Fruit fly (Drosophila melanogaster): ENCODE measurements around the gene CG14852.

Gene CG14852

DNA sequence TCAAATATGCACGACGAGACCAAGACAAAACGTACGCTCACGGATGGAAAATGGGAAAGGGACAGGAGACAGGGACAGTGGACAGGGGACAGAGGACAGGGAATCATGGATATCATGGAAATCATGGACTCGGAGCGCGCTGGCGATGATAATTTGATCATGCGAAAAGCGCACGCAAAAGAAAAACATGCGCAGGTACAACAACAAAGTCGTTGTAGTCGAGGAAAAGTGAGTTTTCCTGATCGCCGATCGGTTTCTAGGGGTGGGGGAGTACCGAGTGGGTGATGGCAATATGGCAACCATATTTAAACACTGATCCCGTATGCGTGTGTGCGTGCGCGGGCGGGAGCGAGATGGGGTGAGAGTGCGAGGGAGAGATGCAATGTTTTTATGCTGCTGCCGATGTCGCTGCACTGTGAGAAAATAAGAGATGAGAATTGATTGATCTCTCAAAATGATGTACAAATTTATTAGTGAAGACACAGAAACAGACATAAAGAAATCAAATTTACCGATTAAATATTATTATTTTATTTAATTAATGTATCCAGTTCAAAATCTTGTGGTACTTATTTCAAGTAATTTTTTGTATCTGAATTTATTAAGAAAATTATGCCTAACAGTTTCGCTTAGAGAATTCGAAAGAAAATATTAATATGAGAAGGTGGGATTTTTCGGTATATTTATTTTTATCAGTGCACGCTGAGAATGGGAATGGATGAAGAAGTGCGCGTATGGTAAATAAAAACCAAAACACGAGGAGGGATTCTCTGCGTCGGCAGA is 25.2 kb downstream of the CG14852 start (continued):
- TF ChIP-seq btn (GFP tag; optimal IDR thresholded peaks at IDR 0.05) = no peak
- peak in 1 of 2 experiments; percentile 27 for TF ChIP-seq crp (GFP tag; optimal IDR thresholded peaks at IDR 0.05)
- TF ChIP-seq ftz-f1 (GFP tag; optimal IDR thresholded peaks at IDR 0.05) = no peak
- TF ChIP-seq CG12155 (GFP tag; optimal IDR thresholded peaks at IDR 0.05) = peak; percentile 64
- TF ChIP-seq bigmax (GFP tag; optimal IDR thresholded peaks at IDR 0.05) = no peak
- peak in 1 of 2 experiments; percentile 9 for TF ChIP-seq insv (GFP tag; optimal IDR thresholded peaks at IDR 0.05)
- peak; percentile 86 for TF ChIP-seq ac (GFP tag; optimal IDR thresholded peaks at IDR 0.05)
- TF ChIP-seq CG7556 (GFP tag; optimal IDR thresholded peaks at IDR 0.05) = peak; percentile 94
- no peak for TF ChIP-seq BEAF-32 (GFP tag; optimal IDR thresholded peaks at IDR 0.05)
- no peak for TF ChIP-seq Myb (GFP tag; optimal IDR thresholded peaks at IDR 0.05)
- TF ChIP-seq NFAT (GFP tag; IDR thresholded peaks at IDR 0.05) = no peak
- TF ChIP-seq Atf6 (GFP tag; IDR thresholded peaks at IDR 0.05) = peak; percentile 46; the same call in 1 of the 2 replicates
- TF ChIP-seq HmgZ (tag; optimal IDR thresholded peaks at IDR 0.05) = peak; percentile 1
- TF ChIP-seq dan (GFP tag; IDR thresholded peaks at IDR 0.05) = peak; percentile 73
- TF ChIP-seq eyg (GFP tag; optimal IDR thresholded peaks at IDR 0.05) = no peak
- no peak for TF ChIP-seq hbn (GFP tag; IDR thresholded peaks at IDR 0.05; ENCODE audit: partially characterized antibody)
- peak; percentile 61 for TF ChIP-seq sens-2 (GFP tag; IDR thresholded peaks at IDR 0.05)
- TF ChIP-seq Tbp (GFP tag; optimal IDR thresholded peaks at IDR 0.05) = no peak
- TF ChIP-seq phol (tag; optimal IDR thresholded peaks at IDR 0.05) = peak; percentile 93
- peak; percentile 88 for TF ChIP-seq Asciz (GFP tag; optimal IDR thresholded peaks at IDR 0.05)
- TF ChIP-seq onecut (GFP tag; IDR thresholded peaks at IDR 0.05) = peak; percentile 65
- peak; percentile 93 for TF ChIP-seq D19A (tag; optimal IDR thresholded peaks at IDR 0.05)
- TF ChIP-seq CG11456 (GFP tag; IDR thresholded peaks at IDR 0.05) = 0 out of 3 replicates have a peak, but pooled peaks have one; percentile 49
- TF ChIP-seq CG13894 (tag; optimal IDR thresholded peaks at IDR 0.05) = no peak
- no peak for TF ChIP-seq Dbx (GFP tag; IDR thresholded peaks at IDR 0.05)
- TF ChIP-seq CG10321 (GFP tag; IDR thresholded peaks at IDR 0.05) = no peak
- peak; percentile 93 for TF ChIP-seq sens (GFP tag)
- peak; percentile 87 for TF ChIP-seq croc (GFP tag; conservative IDR thresholded peaks at IDR 0.05)
- peak; percentile 72; the same call in 1 of the 2 replicates for TF ChIP-seq HLH3B (GFP tag; IDR thresholded peaks at IDR 0.05)
- TF ChIP-seq CG13624 (GFP tag; optimal IDR thresholded peaks at IDR 0.05) = no peak
- TF ChIP-seq CG13775 (GFP tag; optimal IDR thresholded peaks at IDR 0.05) = peak; percentile 93
- TF ChIP-seq inv (GFP tag; IDR thresholded peaks at IDR 0.05; ENCODE audit: partially characterized antibody) = no peak
- 0 out of 3 replicates have a peak, but pooled peaks have one; percentile 45 for TF ChIP-seq CG3726 (GFP tag; IDR thresholded peaks at IDR 0.05)
- TF ChIP-seq sob (GFP tag; IDR thresholded peaks at IDR 0.05) = no peak
- no peak for TF ChIP-seq Sin3A (optimal IDR thresholded peaks at IDR 0.05)
- peak; percentile 77 for TF ChIP-seq CG8290 (GFP tag; optimal IDR thresholded peaks at IDR 0.05)
- TF ChIP-seq CG8290 (tag; optimal IDR thresholded peaks at IDR 0.05) = peak in 1 of 2 experiments; percentile 77
- TF ChIP-seq CG3065 (GFP tag; optimal IDR thresholded peaks at IDR 0.05) = no peak
- peak; percentile 88 for TF ChIP-seq CG10209 (GFP tag; optimal IDR thresholded peaks at IDR 0.05)
- TF ChIP-seq CG12299 (tag; optimal IDR thresholded peaks at IDR 0.05) = peak; percentile 55
- peak; percentile 81 for TF ChIP-seq CG18764 (GFP tag; optimal IDR thresholded peaks at IDR 0.05)
- TF ChIP-seq al (GFP tag; IDR thresholded peaks at IDR 0.05) = no peak
- TF ChIP-seq E2f1 (GFP tag; IDR thresholded peaks at IDR 0.05) = peak; percentile 56
- TF ChIP-seq tgo (GFP tag; IDR thresholded peaks at IDR 0.05) = peak; percentile 71
- TF ChIP-seq CG11093 (GFP tag; IDR thresholded peaks at IDR 0.05) = peak; percentile 67; the same call in 2 of the 3 replicates
- TF ChIP-seq Oli (tag; optimal IDR thresholded peaks at IDR 0.05) = peak; percentile 90
- peak; percentile 77 for TF ChIP-seq CG8359 (GFP tag; optimal IDR thresholded peaks at IDR 0.05; ENCODE audit: borderline replicate concordance)
- peak; percentile 73 for TF ChIP-seq Max (GFP tag; optimal IDR thresholded peaks at IDR 0.05)
- TF ChIP-seq ems (GFP tag; optimal IDR thresholded peaks at IDR 0.05) = no peak
- TF ChIP-seq jigr1 (GFP tag; IDR thresholded peaks at IDR 0.05) = peak; percentile 55; the same call in 1 of the 3 replicates

Measured in whole organism, embryonic.